Fruit fly (Drosophila melanogaster) whole organism: ENCODE data around the gene CG1979.

ENCODE experiments used
- EcR ChIP-seq, 2 experiments: fragments of >200 bp; optimal IDR thresholded peaks; 2 replicates each; lab custom pipeline; 2017; ENCODE audit warnings: missing biosample characterization in 2 of 2, missing genetic modification characterization in 2 of 2, missing genetic modification reagents in 2 of 2
- psq ChIP-seq: fragments of >200 bp; optimal IDR thresholded peaks from 2 replicates; lab custom pipeline; 2017
- usp ChIP-seq: fragments of >200 bp; optimal IDR thresholded peaks from 2 replicates; lab custom pipeline; 2017; ENCODE audit warnings: missing biosample characterization, missing genetic modification characterization, mixed read lengths

DNA sequence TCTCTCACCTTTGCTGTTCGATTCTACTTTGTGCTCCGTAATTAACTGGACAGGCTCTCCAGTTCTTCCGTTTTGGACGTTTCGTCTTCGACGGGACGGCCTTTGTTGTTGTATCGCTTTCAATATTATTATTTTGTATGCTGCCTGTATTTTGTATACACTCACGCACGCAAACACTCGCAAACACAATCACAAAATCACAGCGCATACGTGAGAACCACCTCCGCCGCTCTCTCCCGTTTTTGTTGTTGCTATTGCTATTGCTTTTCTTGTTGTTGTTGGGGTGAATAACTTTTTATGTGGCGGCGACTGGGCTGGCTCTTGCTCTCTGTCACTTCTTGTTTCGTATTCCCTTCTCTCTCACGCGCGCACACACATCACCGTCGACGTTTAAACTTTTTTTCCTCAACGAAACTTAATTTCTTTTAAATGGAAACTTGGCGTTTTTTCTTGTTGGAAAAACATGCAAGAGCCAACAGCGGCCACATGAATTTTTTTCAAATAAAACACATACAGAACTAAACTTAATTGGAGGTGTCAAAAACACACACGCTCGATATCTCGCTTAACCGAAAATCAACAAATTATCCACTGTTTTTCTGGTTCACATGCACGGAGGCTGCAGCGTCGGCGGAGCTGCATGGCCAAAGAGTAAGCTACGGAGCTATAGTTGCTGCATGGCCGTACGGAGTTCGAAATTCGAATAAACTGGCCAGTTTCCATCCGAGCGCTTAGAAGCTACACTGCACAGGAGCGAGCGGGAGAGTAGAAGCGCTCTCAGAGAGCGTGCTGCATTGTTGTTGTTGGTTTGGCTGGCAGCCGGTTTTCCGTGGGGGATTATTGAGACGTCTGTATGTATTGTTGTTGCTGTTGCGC lies 53.6 kb downstream of the CG1979 start:
- TF ChIP-seq usp (no peak), psq (no peak), EcR (GFP tag; optimal IDR thresholded peaks at IDR 0.05; lab: Kevin White, UChicago) (peak in 1 of 2 experiments; percentile 95)
